Fruit fly (Drosophila melanogaster): ENCODE results near the gene CG5177.

CG5177 gene

dm6 chr2L:7423333-7423895 is 18.4 kb downstream of the CG5177 start (continued):
- TF ChIP-seq CG7745 (tag; optimal IDR thresholded peaks at IDR 0.05), result no peak
- TF ChIP-seq CG17612 (GFP tag; IDR thresholded peaks at IDR 0.05), result no peak
- TF ChIP-seq exex (tag; optimal IDR thresholded peaks at IDR 0.05), result peak; percentile 5
- TF ChIP-seq yki (optimal IDR thresholded peaks at IDR 0.05), result no peak
- TF ChIP-seq CG10654 (GFP tag; optimal IDR thresholded peaks at IDR 0.05), result no peak
- no peak for TF ChIP-seq CG6175 (GFP tag; IDR thresholded peaks at IDR 0.05)
- TF ChIP-seq E2f1 (GFP tag; IDR thresholded peaks at IDR 0.05), result 0 out of 2 replicates have a peak, but pooled peaks have one; percentile 30
- TF ChIP-seq cato (GFP tag; optimal IDR thresholded peaks at IDR 0.05; ENCODE audit: borderline replicate concordance), result no peak
- TF ChIP-seq Six4 (GFP tag; optimal IDR thresholded peaks at IDR 0.05), result peak; percentile 14
- no peak for TF ChIP-seq gce (GFP tag; IDR thresholded peaks at IDR 0.05)
- peak; percentile 45 for TF ChIP-seq Blimp-1 (GFP tag; optimal IDR thresholded peaks at IDR 0.05)
- no peak for TF ChIP-seq MESR4 (GFP tag; optimal IDR thresholded peaks at IDR 0.05)
- no peak; the same call in 1 of the 2 replicates for TF ChIP-seq Bgb (GFP tag; IDR thresholded peaks at IDR 0.05; ENCODE audit: partially characterized antibody)
- TF ChIP-seq CG10431 (GFP tag; optimal IDR thresholded peaks at IDR 0.05), result no peak
- peak; percentile 50 for TF ChIP-seq ind (GFP tag; optimal IDR thresholded peaks at IDR 0.05)
- no peak for TF ChIP-seq tap (tag; optimal IDR thresholded peaks at IDR 0.05)
- TF ChIP-seq croc (GFP tag; conservative IDR thresholded peaks at IDR 0.05), result no peak
- TF ChIP-seq CG14965 (GFP tag; optimal IDR thresholded peaks at IDR 0.05; ENCODE audit: borderline replicate concordance), result no peak
- TF ChIP-seq CG17359 (tag; optimal IDR thresholded peaks at IDR 0.05), result peak; percentile 20
- TF ChIP-seq dati (GFP tag; IDR thresholded peaks at IDR 0.05), result no peak
- no peak for TF ChIP-seq zf30C (GFP tag; optimal IDR thresholded peaks at IDR 0.05)
- TF ChIP-seq kah (GFP tag; optimal IDR thresholded peaks at IDR 0.05), result no peak
- peak; percentile 34 for TF ChIP-seq CG1603 (tag; optimal IDR thresholded peaks at IDR 0.05)
- TF ChIP-seq Myb (GFP tag; optimal IDR thresholded peaks at IDR 0.05), result peak; percentile 26
- TF ChIP-seq CG2875 (GFP tag; optimal IDR thresholded peaks at IDR 0.05), result no peak
- TF ChIP-seq ato (GFP tag; IDR thresholded peaks at IDR 0.05; ENCODE audit: partially characterized antibody), result no peak
- peak; percentile 76 for TF ChIP-seq nom (GFP tag; optimal IDR thresholded peaks at IDR 0.05)
- TF ChIP-seq CG6689 (GFP tag; IDR thresholded peaks at IDR 0.05), result peak; percentile 18; the same call in 1 of the 2 replicates
- TF ChIP-seq CG13624 (GFP tag; optimal IDR thresholded peaks at IDR 0.05), result no peak
- no peak for TF ChIP-seq H15 (GFP tag; IDR thresholded peaks at IDR 0.05)
- TF ChIP-seq CG9797 (GFP tag; optimal IDR thresholded peaks at IDR 0.05), result peak; percentile 14
- TF ChIP-seq tup (GFP tag; optimal IDR thresholded peaks at IDR 0.05), result peak; percentile 8
- no peak for TF ChIP-seq kay (GFP tag; optimal IDR thresholded peaks at IDR 0.05)
- peak; percentile 8 for TF ChIP-seq CG15696 (tag; optimal IDR thresholded peaks at IDR 0.05)
- TF ChIP-seq Stat92E (GFP tag; optimal IDR thresholded peaks at IDR 0.05), result no peak
- TF ChIP-seq lilli (GFP tag; optimal IDR thresholded peaks at IDR 0.05), result peak; percentile 66
- TF ChIP-seq CG7963 (GFP tag; IDR thresholded peaks at IDR 0.05; ENCODE audit: partially characterized antibody), result no peak
- TF ChIP-seq CG17568 (GFP tag; optimal IDR thresholded peaks at IDR 0.05), result no peak
- TF ChIP-seq Elba2 (GFP tag; optimal IDR thresholded peaks at IDR 0.05), result no peak
- peak; percentile 42 for TF ChIP-seq Usf (GFP tag; optimal IDR thresholded peaks at IDR 0.05)
- no peak for TF ChIP-seq CG12299 (tag; optimal IDR thresholded peaks at IDR 0.05)
- peak; percentile 28; the same call in 1 of the 2 replicates for TF ChIP-seq stc (GFP tag; IDR thresholded peaks at IDR 0.05)
- TF ChIP-seq CG12391 (tag; optimal IDR thresholded peaks at IDR 0.05), result peak; percentile 5
- TF ChIP-seq Sin3A (optimal IDR thresholded peaks at IDR 0.05), result no peak
- no peak for TF ChIP-seq sna (GFP tag; IDR thresholded peaks at IDR 0.05; ENCODE audit: partially characterized antibody)
- TF ChIP-seq sim (GFP tag; IDR thresholded peaks at IDR 0.05), result no peak
- TF ChIP-seq vnd (GFP tag; IDR thresholded peaks at IDR 0.05; ENCODE audit: partially characterized antibody), result no peak
- TF ChIP-seq dm (GFP tag; optimal IDR thresholded peaks at IDR 0.05), result peak; percentile 38
- no peak for TF ChIP-seq Oli (tag; optimal IDR thresholded peaks at IDR 0.05)
- TF ChIP-seq Max (GFP tag; optimal IDR thresholded peaks at IDR 0.05), result no peak

All from whole organism, embryonic.